Worm (Caenorhabditis elegans): Measurements from ENCODE around the gene K09E3.2.

DNA sequence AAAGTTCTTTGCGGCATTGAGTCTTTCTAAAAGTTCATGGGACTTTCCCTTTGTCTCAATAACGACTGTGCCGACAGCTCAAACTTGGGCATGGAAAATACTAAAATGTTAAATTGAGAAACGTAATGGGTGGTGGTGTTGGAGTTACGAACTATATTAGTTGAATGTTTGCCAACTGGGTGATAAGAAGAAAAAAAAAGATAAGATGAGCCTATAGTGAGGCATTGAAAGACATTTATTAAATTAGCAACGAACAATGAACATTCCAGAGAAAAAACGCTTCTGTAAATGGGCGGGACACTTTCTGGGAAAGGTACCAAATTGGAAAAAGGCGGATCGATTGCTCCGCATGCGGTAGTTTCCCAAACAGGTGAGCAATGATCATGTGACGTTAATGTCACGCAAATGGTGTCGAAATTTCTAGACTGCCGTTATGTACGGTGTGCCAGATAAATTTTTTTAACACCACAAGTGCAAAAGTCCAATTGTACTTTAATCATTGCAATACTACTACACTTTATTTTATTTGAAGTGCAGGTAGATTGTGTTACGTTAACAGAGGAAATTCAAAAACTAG is 21.8 kb downstream of the K09E3.2 start:
- TF ChIP-seq him-1 (tag; optimal IDR thresholded peaks at IDR 0.05), result no peak
- no peak for TF ChIP-seq W03F9.2 (tag; optimal IDR thresholded peaks at IDR 0.05)
- no peak for TF ChIP-seq dao-5 (tag; optimal IDR thresholded peaks at IDR 0.05)
